Worm (Caenorhabditis elegans): ENCODE measurements around the gene tmem-138.

Gene tmem-138

DNA sequence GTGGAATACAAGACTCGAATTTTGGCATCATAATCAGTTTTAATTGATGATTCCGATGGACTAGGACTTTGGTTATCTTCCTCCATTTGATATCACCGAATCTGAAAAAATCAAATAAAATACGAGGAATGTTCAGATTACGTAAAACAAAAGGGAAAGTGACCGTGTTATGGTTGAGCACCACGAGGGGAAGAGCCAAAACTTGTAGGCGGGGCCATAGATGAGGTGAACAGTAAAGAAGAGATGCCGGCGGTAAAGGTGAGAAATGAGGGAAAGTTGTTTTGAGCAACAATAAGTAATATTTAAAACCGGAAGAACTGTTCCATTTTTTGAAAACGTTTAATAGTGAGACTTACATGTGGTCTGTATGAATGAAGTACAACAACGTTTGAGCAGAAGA is 7.2 kb upstream of the tmem-138 start, which contains the start of gene F10B5.3:
Gene F10B5.3 (minus strand): TSS at position 101 of the 400 bp plus-strand sequence.
- no peak for TF ChIP-seq snpc-4 (tag; optimal IDR thresholded peaks at IDR 0.05)
- TF ChIP-seq mab-5 (tag; optimal IDR thresholded peaks at IDR 0.05), result no peak
- no peak for TF ChIP-seq zag-1 (tag; optimal IDR thresholded peaks at IDR 0.05)
- no peak for TF ChIP-seq fos-1 (tag; optimal IDR thresholded peaks at IDR 0.05)
- TF ChIP-seq lin-39 (tag; optimal IDR thresholded peaks at IDR 0.05), result no peak
- no peak for TF ChIP-seq crh-2 (tag; optimal IDR thresholded peaks at IDR 0.05)
- no peak for TF ChIP-seq nhr-237 (tag; optimal IDR thresholded peaks at IDR 0.05)
- no peak for TF ChIP-seq blmp-1 (tag; optimal IDR thresholded peaks at IDR 0.05; ENCODE audit: insufficient read depth)
- no peak for TF ChIP-seq nhr-25 (tag; optimal IDR thresholded peaks at IDR 0.05)
- no peak for TF ChIP-seq mbf-1 (tag; optimal IDR thresholded peaks at IDR 0.05)

DNA sequence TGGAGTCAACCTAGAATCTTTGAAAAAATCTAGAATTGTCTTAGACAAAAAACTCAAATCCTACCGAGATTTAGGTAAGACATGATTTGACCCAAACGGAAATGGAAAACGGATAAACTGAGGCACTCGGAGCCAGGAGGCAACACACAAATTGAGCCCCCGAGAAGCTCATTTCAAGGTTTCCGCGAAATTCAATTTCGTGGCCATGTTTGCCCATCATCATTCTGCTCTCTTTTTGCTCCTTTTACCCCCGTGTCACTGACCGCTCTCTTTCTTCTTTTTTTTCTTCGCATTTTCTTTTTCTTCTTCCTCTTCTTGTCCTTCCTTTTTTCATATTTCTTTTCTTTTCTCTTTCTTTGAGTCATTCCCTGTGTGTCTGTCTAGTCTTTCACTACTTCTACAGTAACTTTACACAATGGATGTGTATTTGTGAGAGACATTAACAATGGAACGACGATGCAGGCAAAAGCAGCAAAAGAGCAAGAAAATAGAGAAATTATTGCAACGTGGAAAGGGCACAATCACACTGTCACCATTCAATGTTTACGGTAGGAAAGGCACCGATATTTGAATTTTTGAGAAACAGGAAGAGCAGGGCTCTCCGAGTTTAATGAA is 4.3 kb upstream of the tmem-138 start:
- no peak for TF ChIP-seq sma-9 (GFP tag; optimal IDR thresholded peaks at IDR 0.05)
- no peak for TF ChIP-seq sma-9 (tag; optimal IDR thresholded peaks at IDR 0.05)
- no peak for TF ChIP-seq zag-1 (tag; optimal IDR thresholded peaks at IDR 0.05)
- no peak for TF ChIP-seq nhr-11 (tag; optimal IDR thresholded peaks at IDR 0.05)
- no peak for TF ChIP-seq mdl-1 (tag; optimal IDR thresholded peaks at IDR 0.05)
- TF ChIP-seq ztf-1 (GFP tag; conservative IDR thresholded peaks at IDR 0.05), result no peak
- no peak for TF ChIP-seq unc-55 (GFP tag; optimal IDR thresholded peaks at IDR 0.05)
- no peak for TF ChIP-seq ztf-11 (tag; optimal IDR thresholded peaks at IDR 0.05)
- no peak for TF ChIP-seq unc-62 (GFP tag; optimal IDR thresholded peaks at IDR 0.05)
- TF ChIP-seq F13H6.1 (tag; optimal IDR thresholded peaks at IDR 0.05), result no peak
- no peak for TF ChIP-seq blmp-1 (tag; optimal IDR thresholded peaks at IDR 0.05; ENCODE audit: insufficient read depth)
- no peak for TF ChIP-seq ceh-16 (tag; optimal IDR thresholded peaks at IDR 0.05)
- no peak for TF ChIP-seq egl-27 (tag; optimal IDR thresholded peaks at IDR 0.05)
- no peak for TF ChIP-seq ztf-4 (tag; optimal IDR thresholded peaks at IDR 0.05)
- TF ChIP-seq fos-1 (tag; optimal IDR thresholded peaks at IDR 0.05), result no peak
- no peak for TF ChIP-seq nhr-77 (tag; optimal IDR thresholded peaks at IDR 0.05)
- no peak for TF ChIP-seq ceh-82 (tag; optimal IDR thresholded peaks at IDR 0.05)

DNA sequence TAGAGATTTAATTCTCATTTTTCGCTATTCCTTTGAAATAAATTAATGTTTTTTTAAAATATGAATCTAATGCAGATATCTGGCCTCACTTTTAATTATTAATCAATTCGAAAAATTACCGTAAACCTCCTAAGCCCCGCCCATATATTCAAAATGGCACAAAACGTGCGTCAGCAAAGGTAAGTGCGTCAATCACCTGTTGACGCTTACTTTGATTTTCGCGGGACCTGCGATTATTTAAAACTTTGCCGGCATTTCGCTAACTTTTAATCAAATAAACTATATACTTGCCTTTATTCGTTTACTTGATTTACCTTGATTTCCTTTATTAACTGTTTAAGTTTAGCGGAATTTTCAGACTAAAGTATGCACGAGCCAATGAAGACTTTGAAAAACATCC is 868 bp downstream of the tmem-138 start, which contains the start of gene pch-2:
Gene pch-2 (plus strand): TSS at position 359 of the 400 bp plus-strand sequence.
- TF ChIP-seq Y55F3AM.14 (GFP tag; optimal IDR thresholded peaks at IDR 0.05) (no peak), lsy-2 (tag; optimal IDR thresholded peaks at IDR 0.05) (peak; percentile 19 to 90), mdl-1 (tag; optimal IDR thresholded peaks at IDR 0.05) (no peak), nhr-25 (tag; optimal IDR thresholded peaks at IDR 0.05) (no peak), ztf-4 (tag; optimal IDR thresholded peaks at IDR 0.05) (no peak), ceh-82 (tag; optimal IDR thresholded peaks at IDR 0.05) (no peak), peb-1 (tag; optimal IDR thresholded peaks at IDR 0.05) (no peak), aly-2 (tag; optimal IDR thresholded peaks at IDR 0.05) (no peak), ztf-1 (GFP tag; conservative IDR thresholded peaks at IDR 0.05) (no peak), nhr-129 (tag; optimal IDR thresholded peaks at IDR 0.05) (peak; percentile 44), zag-1 (tag; optimal IDR thresholded peaks at IDR 0.05) (no peak), unc-55 (GFP tag; optimal IDR thresholded peaks at IDR 0.05) (no peak), skn-1 (tag; optimal IDR thresholded peaks at IDR 0.05) (no peak), mbf-1 (tag; optimal IDR thresholded peaks at IDR 0.05) (no peak), C34F6.9 (tag; optimal IDR thresholded peaks at IDR 0.05) (peak; percentile 47), elt-3 (tag; optimal IDR thresholded peaks at IDR 0.05) (no peak), gmeb-1 (tag; optimal IDR thresholded peaks at IDR 0.05) (peak; percentile 83), unc-39 (tag; optimal IDR thresholded peaks at IDR 0.05) (no peak), ceh-16 (tag; optimal IDR thresholded peaks at IDR 0.05) (no peak), lin-11 (tag; optimal IDR thresholded peaks at IDR 0.05) (peak; percentile 8), nhr-23 (tag; optimal IDR thresholded peaks at IDR 0.05) (no peak), crh-2 (tag; optimal IDR thresholded peaks at IDR 0.05) (peak; percentile 41), nhr-12 (tag; optimal IDR thresholded peaks at IDR 0.05) (no peak), sma-3 (GFP tag; optimal IDR thresholded peaks at IDR 0.05) (no peak), unc-62 (GFP tag; optimal IDR thresholded peaks at IDR 0.05) (no peak), egl-27 (tag; optimal IDR thresholded peaks at IDR 0.05) (no peak), nhr-6 (tag; optimal IDR thresholded peaks at IDR 0.05) (no peak), blmp-1 (tag; optimal IDR thresholded peaks at IDR 0.05; ENCODE audit: insufficient read depth) (no peak), R02D3.7 (tag; optimal IDR thresholded peaks at IDR 0.05) (no peak), nhr-10 (tag; optimal IDR thresholded peaks at IDR 0.05) (no peak), sem-4 (tag; optimal IDR thresholded peaks at IDR 0.05) (no peak), nhr-77 (tag; optimal IDR thresholded peaks at IDR 0.05) (no peak), F13H6.1 (tag; optimal IDR thresholded peaks at IDR 0.05) (no peak), alr-1 (tag; optimal IDR thresholded peaks at IDR 0.05) (no peak), ama-1 (optimal IDR thresholded peaks at IDR 0.05) (no peak), sma-9 (GFP tag; optimal IDR thresholded peaks at IDR 0.05) (peak; percentile 53), sma-9 (tag; optimal IDR thresholded peaks at IDR 0.05) (no peak), nhr-21 (tag; optimal IDR thresholded peaks at IDR 0.05) (peak; percentile 14), mab-5 (tag; optimal IDR thresholded peaks at IDR 0.05) (no peak), nhr-237 (tag; optimal IDR thresholded peaks at IDR 0.05) (no peak), fos-1 (tag; optimal IDR thresholded peaks at IDR 0.05) (peak; percentile 9), ztf-11 (tag; optimal IDR thresholded peaks at IDR 0.05) (no peak), lin-13 (GFP tag; optimal IDR thresholded peaks at IDR 0.05) (no peak)
